ENCODE assay signal across 1 fruit fly cellular context in genomic region chr3L:1756143-1756542, dm6.
A peak's percentile ranks its signal among the peaks of the same experiment; 100 is the strongest.
TF ChIP-seq lines count a peak whose summit lies in the region.

CG8001 (plus strand) TSS chr3L:1756159.

TF ChIP-seq in whole organism, embryonic, 481 proteins besides CTCF, POLR2A, EP300 and RAD21 (continued from another document and continues in another):
- TF ChIP-seq CG7745 (tag; optimal IDR thresholded peaks at IDR 0.05; lab: Kevin White, UChicago) (no peak), CG8478 (optimal IDR thresholded peaks at IDR 0.05; lab: Kevin White, UChicago) (no peak), CG2875 (GFP tag; optimal IDR thresholded peaks at IDR 0.05; lab: Kevin White, UChicago) (no peak), wek (GFP tag; optimal IDR thresholded peaks at IDR 0.05; lab: Kevin White, UChicago) (no peak), CG14710 (tag; optimal IDR thresholded peaks at IDR 0.05; lab: Kevin White, UChicago) (no peak), knrl (GFP tag; IDR thresholded peaks at IDR 0.05; lab: Robert Waterston, UW; ENCODE audit: partially characterized antibody) (peak; percentile 44; the same call in 2 of the 3 replicates), otp (GFP tag; IDR thresholded peaks at IDR 0.05; lab: Robert Waterston, UW) (no peak), pros (GFP tag; optimal IDR thresholded peaks at IDR 0.05; lab: Kevin White, UChicago) (no peak), gsb-n (tag; optimal IDR thresholded peaks at IDR 0.05; lab: Kevin White, UChicago) (no peak), CG14860 (GFP tag; IDR thresholded peaks at IDR 0.05; lab: Robert Waterston, UW; ENCODE audit: partially characterized antibody) (0 out of 3 replicates have a peak, but pooled peaks have one; percentile 37), HLH4C (GFP tag; IDR thresholded peaks at IDR 0.05; lab: Robert Waterston, UW; ENCODE audit: partially characterized antibody) (peak; percentile 61), yki (optimal IDR thresholded peaks at IDR 0.05; lab: Kevin White, UChicago) (no peak), al (GFP tag; IDR thresholded peaks at IDR 0.05; lab: Robert Waterston, UW) (no peak), tna (GFP tag; IDR thresholded peaks at IDR 0.05; lab: Robert Waterston, UW; ENCODE audit: partially characterized antibody) (0 out of 2 replicates have a peak, but pooled peaks have one; percentile 26), bowl (GFP tag; IDR thresholded peaks at IDR 0.05; lab: Robert Waterston, UW) (no peak), shn (GFP tag; optimal IDR thresholded peaks at IDR 0.05; lab: Kevin White, UChicago) (no peak), toy (GFP tag; IDR thresholded peaks at IDR 0.05; lab: Robert Waterston, UW) (no peak), Sox100B (GFP tag; optimal IDR thresholded peaks at IDR 0.05; lab: Kevin White, UChicago) (no peak), CG8281 (tag; optimal IDR thresholded peaks at IDR 0.05; lab: Kevin White, UChicago) (no peak), Scr (GFP tag; IDR thresholded peaks at IDR 0.05; lab: Robert Waterston, UW; ENCODE audit: partially characterized antibody) (peak; percentile 64), B-H1 (GFP tag; IDR thresholded peaks at IDR 0.05; lab: Robert Waterston, UW) (no peak), CG3407 (GFP tag; optimal IDR thresholded peaks at IDR 0.05; lab: Kevin White, UChicago) (no peak), BtbVII (GFP tag; optimal IDR thresholded peaks at IDR 0.05; lab: Kevin White, UChicago) (no peak), CG34224 (GFP tag; IDR thresholded peaks at IDR 0.05; lab: Robert Waterston, UW; ENCODE audit: partially characterized antibody) (peak; percentile 56; the same call in 2 of the 3 replicates), pan (optimal IDR thresholded peaks at IDR 0.05; lab: Kevin White, UChicago) (no peak), pan (GFP tag; optimal IDR thresholded peaks at IDR 0.05 in 1 of 2, IDR thresholded peaks at IDR 0.05 in 1 of 2) (no peak), CG10543 (GFP tag; optimal IDR thresholded peaks at IDR 0.05; lab: Kevin White, UChicago) (no peak), dpn (GFP tag; optimal IDR thresholded peaks at IDR 0.05; lab: Kevin White, UChicago) (no peak), CG2678 (tag; optimal IDR thresholded peaks at IDR 0.05; lab: Kevin White, UChicago) (no peak), CG11504 (tag; optimal IDR thresholded peaks at IDR 0.05; lab: Kevin White, UChicago) (no peak), Atf-2 (GFP tag; optimal IDR thresholded peaks at IDR 0.05; lab: Kevin White, UChicago) (no peak), Ets97D (GFP tag; optimal IDR thresholded peaks at IDR 0.05; lab: Kevin White, UChicago) (no peak), CG4707 (GFP tag; optimal IDR thresholded peaks at IDR 0.05; lab: Kevin White, UChicago) (no peak), CG9876 (GFP tag; optimal IDR thresholded peaks at IDR 0.05; lab: Kevin White, UChicago) (no peak), croc (GFP tag; conservative IDR thresholded peaks at IDR 0.05; lab: Robert Waterston, UW) (no peak), CG17568 (GFP tag; optimal IDR thresholded peaks at IDR 0.05; lab: Kevin White, UChicago) (no peak), hb (GFP tag; IDR thresholded peaks at IDR 0.05; lab: Robert Waterston, UW; ENCODE audit: partially characterized antibody) (peak; percentile 65; the same call in 1 of the 3 replicates), Stat92E (GFP tag; optimal IDR thresholded peaks at IDR 0.05; lab: Kevin White, UChicago) (no peak), CG10147 (GFP tag; optimal IDR thresholded peaks at IDR 0.05; lab: Kevin White, UChicago) (no peak), CG10267 (tag; optimal IDR thresholded peaks at IDR 0.05; lab: Kevin White, UChicago) (no peak), CG15696 (tag; optimal IDR thresholded peaks at IDR 0.05; lab: Kevin White, UChicago) (no peak), Bgb (GFP tag; IDR thresholded peaks at IDR 0.05; lab: Robert Waterston, UW; ENCODE audit: partially characterized antibody) (peak; percentile 71), CoRest (tag; optimal IDR thresholded peaks at IDR 0.05; lab: Kevin White, UChicago) (no peak), Xbp1 (GFP tag; optimal IDR thresholded peaks at IDR 0.05; lab: Kevin White, UChicago) (no peak), CG11398 (GFP tag; optimal IDR thresholded peaks at IDR 0.05; lab: Kevin White, UChicago) (no peak), CG10209 (GFP tag; optimal IDR thresholded peaks at IDR 0.05; lab: Kevin White, UChicago) (no peak), sqz (GFP tag; optimal IDR thresholded peaks at IDR 0.05; lab: Kevin White, UChicago) (no peak), CG4404 (GFP tag; IDR thresholded peaks at IDR 0.05; lab: Robert Waterston, UW) (no peak), sob (GFP tag; IDR thresholded peaks at IDR 0.05; lab: Robert Waterston, UW) (peak; percentile 31; the same call in 1 of the 2 replicates), psq (GFP tag; optimal IDR thresholded peaks at IDR 0.05; lab: Kevin White, UChicago) (no peak), Ssrp (tag; optimal IDR thresholded peaks at IDR 0.05; lab: Kevin White, UChicago) (no peak), CG7786 (GFP tag; optimal IDR thresholded peaks at IDR 0.05; lab: Kevin White, UChicago) (no peak), YL-1 (GFP tag; optimal IDR thresholded peaks at IDR 0.05; lab: Kevin White, UChicago) (no peak), mirr (GFP tag; optimal IDR thresholded peaks at IDR 0.05; lab: Kevin White, UChicago) (no peak), CG6689 (GFP tag; IDR thresholded peaks at IDR 0.05; lab: Robert Waterston, UW) (no peak), CG13624 (GFP tag; optimal IDR thresholded peaks at IDR 0.05; lab: Kevin White, UChicago) (no peak), amos (GFP tag; IDR thresholded peaks at IDR 0.05; lab: Robert Waterston, UW; ENCODE audit: partially characterized antibody) (peak; percentile 64; the same call in 1 of the 2 replicates), dati (GFP tag; IDR thresholded peaks at IDR 0.05; lab: Robert Waterston, UW) (no peak), usp (GFP tag; optimal IDR thresholded peaks at IDR 0.05; lab: Kevin White, UChicago) (no peak), vnd (GFP tag; IDR thresholded peaks at IDR 0.05; lab: Robert Waterston, UW; ENCODE audit: partially characterized antibody) (no peak), ssp (GFP tag; IDR thresholded peaks at IDR 0.05; lab: Robert Waterston, UW) (no peak), CG10959 (GFP tag; IDR thresholded peaks at IDR 0.05; lab: Robert Waterston, UW) (no peak), CG12219 (GFP tag; optimal IDR thresholded peaks at IDR 0.05; lab: Kevin White, UChicago) (no peak), CG31441 (GFP tag; IDR thresholded peaks at IDR 0.05; lab: Robert Waterston, UW) (no peak), oc (tag; optimal IDR thresholded peaks at IDR 0.05; lab: Kevin White, UChicago) (no peak), fru (optimal IDR thresholded peaks at IDR 0.05; lab: Kevin White, UChicago) (no peak), E2f2 (GFP tag; IDR thresholded peaks at IDR 0.05; lab: Robert Waterston, UW) (peak; percentile 94), Nf-YB (GFP tag; optimal IDR thresholded peaks at IDR 0.05; lab: Kevin White, UChicago) (no peak), lab (GFP tag; optimal IDR thresholded peaks at IDR 0.05; lab: Kevin White, UChicago) (no peak), CG17829 (tag; optimal IDR thresholded peaks at IDR 0.05; lab: Kevin White, UChicago) (no peak), CG9797 (GFP tag; optimal IDR thresholded peaks at IDR 0.05; lab: Kevin White, UChicago) (no peak), CG43689 (GFP tag; IDR thresholded peaks at IDR 0.05; lab: Robert Waterston, UW) (no peak), sr (GFP tag; IDR thresholded peaks at IDR 0.05; lab: Robert Waterston, UW) (no peak), twi (tag; optimal IDR thresholded peaks at IDR 0.05; lab: Kevin White, UChicago) (no peak), CG1024 (GFP tag; IDR thresholded peaks at IDR 0.05; lab: Robert Waterston, UW) (no peak), CG3995 (GFP tag; optimal IDR thresholded peaks at IDR 0.05; lab: Kevin White, UChicago) (no peak), MESR4 (GFP tag; optimal IDR thresholded peaks at IDR 0.05; lab: Kevin White, UChicago) (peak; percentile 6), CG2889 (GFP tag; IDR thresholded peaks at IDR 0.05; lab: Robert Waterston, UW) (no peak), nerfin-1 (tag; optimal IDR thresholded peaks at IDR 0.05; lab: Kevin White, UChicago) (no peak), tap (tag; optimal IDR thresholded peaks at IDR 0.05; lab: Kevin White, UChicago) (no peak), CG18764 (GFP tag; optimal IDR thresholded peaks at IDR 0.05; lab: Kevin White, UChicago) (no peak), Bdp1 (GFP tag; optimal IDR thresholded peaks at IDR 0.05; lab: Kevin White, UChicago) (no peak), H15 (GFP tag; IDR thresholded peaks at IDR 0.05; lab: Robert Waterston, UW) (no peak), sc (optimal IDR thresholded peaks at IDR 0.05; lab: Kevin White, UChicago) (no peak), sc (GFP tag; optimal IDR thresholded peaks at IDR 0.05; lab: Kevin White, UChicago) (no peak), CG33213 (GFP tag; optimal IDR thresholded peaks at IDR 0.05; lab: Kevin White, UChicago) (no peak), CG1603 (tag; optimal IDR thresholded peaks at IDR 0.05; lab: Kevin White, UChicago) (no peak), luna (GFP tag; optimal IDR thresholded peaks at IDR 0.05; lab: Kevin White, UChicago) (no peak), Sry-δ (GFP tag; optimal IDR thresholded peaks at IDR 0.05; lab: Kevin White, UChicago) (peak; percentile 83), onecut (GFP tag; IDR thresholded peaks at IDR 0.05; lab: Robert Waterston, UW) (no peak), da (GFP tag; optimal IDR thresholded peaks at IDR 0.05; lab: Kevin White, UChicago) (no peak), CG13296 (GFP tag; optimal IDR thresholded peaks at IDR 0.05; lab: Kevin White, UChicago) (no peak), prd (optimal IDR thresholded peaks at IDR 0.05; lab: Kevin White, UChicago) (no peak), prd (GFP tag; IDR thresholded peaks at IDR 0.05; lab: Robert Waterston, UW) (no peak), CG6683 (GFP tag; optimal IDR thresholded peaks at IDR 0.05; lab: Kevin White, UChicago) (no peak), kni (GFP tag; optimal IDR thresholded peaks at IDR 0.05; lab: Kevin White, UChicago) (no peak), disco-r (GFP tag; optimal IDR thresholded peaks at IDR 0.05; lab: Kevin White, UChicago) (no peak), CG4854 (GFP tag; optimal IDR thresholded peaks at IDR 0.05; lab: Kevin White, UChicago) (no peak), crol (GFP tag; IDR thresholded peaks at IDR 0.05; lab: Robert Waterston, UW) (peak; percentile 68), CG31365 (tag; optimal IDR thresholded peaks at IDR 0.05; lab: Kevin White, UChicago) (no peak), CG42726 (GFP tag; IDR thresholded peaks at IDR 0.05; lab: Robert Waterston, UW; ENCODE audit: partially characterized antibody) (no peak), ewg (GFP tag; optimal IDR thresholded peaks at IDR 0.05; lab: Kevin White, UChicago) (no peak), CG33557 (GFP tag; optimal IDR thresholded peaks at IDR 0.05; lab: Kevin White, UChicago) (no peak), CG32772 (GFP tag; IDR thresholded peaks at IDR 0.05; lab: Robert Waterston, UW) (no peak), Opbp (GFP tag; IDR thresholded peaks at IDR 0.05; lab: Robert Waterston, UW; ENCODE audit: partially characterized antibody) (peak; percentile 49; the same call in 2 of the 3 replicates), Hmx (GFP tag; optimal IDR thresholded peaks at IDR 0.05; lab: Kevin White, UChicago) (no peak), CG17385 (GFP tag; optimal IDR thresholded peaks at IDR 0.05; lab: Kevin White, UChicago) (no peak), Oaz (GFP tag; IDR thresholded peaks at IDR 0.05; lab: Robert Waterston, UW) (no peak), wor (GFP tag; IDR thresholded peaks at IDR 0.05; lab: Robert Waterston, UW) (no peak), CG15514 (GFP tag; optimal IDR thresholded peaks at IDR 0.05; lab: Kevin White, UChicago) (peak; percentile 27), GATAe (GFP tag; conservative IDR thresholded peaks at IDR 0.05; lab: Robert Waterston, UW) (no peak), Dip2 (GFP tag; IDR thresholded peaks at IDR 0.05; lab: Robert Waterston, UW) (no peak), grn (GFP tag; optimal IDR thresholded peaks at IDR 0.05; lab: Kevin White, UChicago) (peak; percentile 31), seq (GFP tag; IDR thresholded peaks at IDR 0.05; lab: Robert Waterston, UW) (no peak), CG6813 (GFP tag; optimal IDR thresholded peaks at IDR 0.05; lab: Kevin White, UChicago) (no peak), hbn (GFP tag; IDR thresholded peaks at IDR 0.05; lab: Robert Waterston, UW; ENCODE audit: partially characterized antibody) (peak; percentile 66), CG8388 (GFP tag; optimal IDR thresholded peaks at IDR 0.05; lab: Kevin White, UChicago) (no peak), Dll (GFP tag; IDR thresholded peaks at IDR 0.05; lab: Robert Waterston, UW; ENCODE audit: partially characterized antibody) (peak; percentile 61; the same call in 3 of the 4 replicates), Asciz (GFP tag; optimal IDR thresholded peaks at IDR 0.05; lab: Kevin White, UChicago) (no peak), grau (tag; optimal IDR thresholded peaks at IDR 0.05; lab: Kevin White, UChicago) (no peak), CG16779 (GFP tag; IDR thresholded peaks at IDR 0.05; lab: Robert Waterston, UW) (no peak), sd (tag; optimal IDR thresholded peaks at IDR 0.05; lab: Kevin White, UChicago) (no peak), sima (GFP tag; optimal IDR thresholded peaks at IDR 0.05; lab: Kevin White, UChicago) (no peak), CG17612 (GFP tag; IDR thresholded peaks at IDR 0.05; lab: Robert Waterston, UW) (no peak), Fer2 (tag; optimal IDR thresholded peaks at IDR 0.05; lab: Kevin White, UChicago) (no peak), NC2β (GFP tag; optimal IDR thresholded peaks at IDR 0.05; lab: Kevin White, UChicago) (no peak), BEAF-32 (GFP tag; optimal IDR thresholded peaks at IDR 0.05; lab: Kevin White, UChicago) (peak; percentile 67), CHES-1-like (GFP tag; optimal IDR thresholded peaks at IDR 0.05; lab: Kevin White, UChicago) (no peak), ham (GFP tag; IDR thresholded peaks at IDR 0.05; lab: Robert Waterston, UW) (no peak), zfh1 (GFP tag; IDR thresholded peaks at IDR 0.05; lab: Robert Waterston, UW) (no peak), E2f1 (GFP tag; IDR thresholded peaks at IDR 0.05; lab: Robert Waterston, UW) (no peak), CG1529 (GFP tag; optimal IDR thresholded peaks at IDR 0.05; lab: Kevin White, UChicago) (no peak), CG11085 (GFP tag; IDR thresholded peaks at IDR 0.05; lab: Robert Waterston, UW) (no peak), CG1832 (GFP tag; optimal IDR thresholded peaks at IDR 0.05; lab: Kevin White, UChicago) (no peak), CG5953 (GFP tag; IDR thresholded peaks at IDR 0.05; lab: Robert Waterston, UW) (no peak), CG6791 (GFP tag; IDR thresholded peaks at IDR 0.05; lab: Robert Waterston, UW; ENCODE audit: partially characterized antibody) (peak; percentile 67), Nf-YA (GFP tag; IDR thresholded peaks at IDR 0.05; lab: Robert Waterston, UW) (no peak)
